Worm (Caenorhabditis elegans) whole organism, young adult: Measurements from ENCODE around the gene srlf-9.

ENCODE experiments used
- B0336.3 ChIP-seq: fragments of 200-800 bp; sonication (Bioruptor generic); IDR thresholded peaks from 2 replicates; pipeline ENCODE4 v1.3.6; 2022; ENCODE audit warnings: missing genetic modification characterization, missing compliant biosample characterization
- F49E8.2 ChIP-seq: sonication (generic microtip); optimal IDR thresholded peaks from 3 replicates; lab custom pipeline; 2017; ENCODE audit warnings: missing genetic modification characterization, mild to moderate bottlenecking, missing compliant biosample characterization, antibody characterized with exemption, moderate library complexity; ENCODE audit not compliant: insufficient read depth
- F57A8.1 ChIP-seq: fragments of 200-800 bp; sonication (Bioruptor generic); optimal IDR thresholded peaks from 2 replicates; lab custom pipeline; 2018; ENCODE audit warnings: mild to moderate bottlenecking, missing genetic modification characterization, moderate library complexity, missing compliant biosample characterization
- F57C9.4 ChIP-seq: sonication (generic microtip); optimal IDR thresholded peaks from 2 replicates; lab custom pipeline; 2017; ENCODE audit warnings: mild to moderate bottlenecking, missing genetic modification characterization, missing compliant biosample characterization
- T07F8.4 ChIP-seq: sonication (generic microtip); optimal IDR thresholded peaks from 2 replicates; lab custom pipeline; 2016; ENCODE audit warnings: mild to moderate bottlenecking, missing genetic modification characterization, moderate library complexity, missing compliant biosample characterization
- akir-1 ChIP-seq: fragments of 200-800 bp; sonication (Bioruptor generic); optimal IDR thresholded peaks from 2 replicates; lab custom pipeline; 2018; ENCODE audit warnings: mild to moderate bottlenecking, missing genetic modification characterization, moderate library complexity, missing compliant biosample characterization
- attf-3 ChIP-seq: fragments of 200-800 bp; sonication (Bioruptor generic); conservative IDR thresholded peaks from 2 replicates; pipeline ENCODE4 v1.3.6; 2022; ENCODE audit warnings: missing genetic modification reagents, missing genetic modification characterization, missing compliant biosample characterization
- attf-5 ChIP-seq: fragments of 200-800 bp; sonication (Bioruptor generic); optimal IDR thresholded peaks from 2 replicates; lab custom pipeline; 2018; ENCODE audit warnings: mild to moderate bottlenecking, missing genetic modification characterization, missing compliant biosample characterization
- dpl-1 ChIP-seq: fragments of 150-350 bp; optimal IDR thresholded peaks from 2 replicates; lab custom pipeline; 2014; ENCODE audit warnings: missing biosample characterization, missing genetic modification reagents, missing genetic modification characterization
- egl-18 ChIP-seq: fragments of 200-800 bp; sonication (Bioruptor generic); IDR thresholded peaks from 2 replicates; pipeline ENCODE4 v1.3.6; 2022; ENCODE audit warnings: missing genetic modification reagents, missing genetic modification characterization, missing compliant biosample characterization
- ekl-4 ChIP-seq: fragments of 200-800 bp; sonication (Bioruptor generic); IDR thresholded peaks from 2 replicates; pipeline ENCODE4 v1.3.6; 2022; ENCODE audit warnings: missing genetic modification reagents, missing genetic modification characterization, missing compliant biosample characterization
- gei-17 ChIP-seq: fragments of 200-800 bp; sonication (Bioruptor generic); optimal IDR thresholded peaks from 2 replicates; lab custom pipeline; 2018; ENCODE audit warnings: mild to moderate bottlenecking, missing genetic modification characterization, missing compliant biosample characterization
- hlh-26 ChIP-seq: fragments of 200-800 bp; sonication (Bioruptor generic); conservative IDR thresholded peaks from 2 replicates; pipeline ENCODE4 v1.3.6; 2022; ENCODE audit warnings: missing genetic modification reagents, missing genetic modification characterization, missing compliant biosample characterization
- lin-35 ChIP-seq, 3 experiments: fragments of 150-350 bp in 2 of 3; sonication (generic microtip) in 1 of 3; optimal IDR thresholded peaks; 2 replicates each; lab custom pipeline; 2014 to 2018; ENCODE audit warnings: missing biosample characterization in 3 of 3, missing genetic modification characterization in 3 of 3, missing genetic modification reagents in 3 of 3
- lin-54 ChIP-seq: fragments of 200-800 bp; sonication (Bioruptor generic); optimal IDR thresholded peaks from 2 replicates; lab custom pipeline; 2018; ENCODE audit warnings: mild to moderate bottlenecking, missing genetic modification characterization, missing compliant biosample characterization
- lsy-27 ChIP-seq: sonication (generic microtip); optimal IDR thresholded peaks from 2 replicates; lab custom pipeline; 2017; ENCODE audit warnings: missing genetic modification characterization, mild to moderate bottlenecking, missing compliant biosample characterization, antibody characterized with exemption, missing genotype, borderline replicate concordance; ENCODE audit not compliant: insufficient read depth
- mes-4 ChIP-seq: sonication (generic microtip); optimal IDR thresholded peaks from 2 replicates; lab custom pipeline; 2016; ENCODE audit warnings: missing genotype, missing genetic modification characterization, missing compliant biosample characterization
- mxl-1 ChIP-seq: sonication (generic microtip); optimal IDR thresholded peaks from 2 replicates; lab custom pipeline; 2016; ENCODE audit warnings: missing genetic modification characterization, missing compliant biosample characterization
- nhr-80 ChIP-seq: sonication (generic microtip); optimal IDR thresholded peaks from 2 replicates; lab custom pipeline; 2016; ENCODE audit warnings: missing genetic modification characterization, missing compliant biosample characterization
- rec-8 ChIP-seq, 2 experiments: sonication (generic microtip); optimal IDR thresholded peaks; 2 replicates each; lab custom pipeline; 2016; ENCODE audit warnings: mild to moderate bottlenecking in 2 of 2, missing genetic modification characterization in 2 of 2, missing genetic modification reagents in 2 of 2, missing genotype in 2 of 2, missing biosample characterization in 1 of 2, missing compliant biosample characterization in 1 of 2, moderate library complexity in 1 of 2
- repo-1 ChIP-seq: sonication (generic microtip); optimal IDR thresholded peaks from 2 replicates; lab custom pipeline; 2017; ENCODE audit warnings: mild to moderate bottlenecking, missing genetic modification characterization, missing compliant biosample characterization
- sea-2 ChIP-seq: fragments of 200-800 bp; sonication (Bioruptor generic); IDR thresholded peaks from 2 replicates; pipeline ENCODE4 v1.3.6; 2022; ENCODE audit warnings: missing genetic modification characterization, missing compliant biosample characterization
- snpc-4 ChIP-seq, 5 experiments: fragments of 150-350 bp in 1 of 5; sonication (generic microtip) in 4 of 5; optimal IDR thresholded peaks; 2 replicates each; lab custom pipeline; 2014 to 2018; ENCODE audit warnings: missing genetic modification characterization in 5 of 5, missing biosample characterization in 3 of 5, antibody characterized with exemption in 2 of 5, mild to moderate bottlenecking in 2 of 5, missing compliant biosample characterization in 2 of 5, missing genotype in 2 of 5, moderate library complexity in 2 of 5, missing genetic modification reagents in 1 of 5
- sptf-2 ChIP-seq: fragments of 200-800 bp; sonication (Bioruptor generic); optimal IDR thresholded peaks from 2 replicates; lab custom pipeline; 2018; ENCODE audit warnings: mild to moderate bottlenecking, missing genetic modification characterization, missing compliant biosample characterization
- tbp1 ChIP-seq: fragments of 200-800 bp; sonication (Bioruptor generic); optimal IDR thresholded peaks from 2 replicates; lab custom pipeline; 2018; ENCODE audit warnings: mild to moderate bottlenecking, missing genetic modification characterization, missing compliant biosample characterization
- tlf-1 ChIP-seq: fragments of 200-800 bp; sonication (Bioruptor generic); optimal IDR thresholded peaks from 2 replicates; lab custom pipeline; 2018; ENCODE audit warnings: mild to moderate bottlenecking, missing genetic modification characterization, missing compliant biosample characterization
- ztf-18 ChIP-seq: sonication (generic microtip); optimal IDR thresholded peaks from 2 replicates; lab custom pipeline; 2016; ENCODE audit warnings: missing genotype, mild to moderate bottlenecking, missing genetic modification characterization, missing compliant biosample characterization
- ztf-6 ChIP-seq: fragments of 200-800 bp; sonication (Bioruptor generic); IDR thresholded peaks from 2 replicates; pipeline ENCODE4 v1.3.6; 2022; ENCODE audit warnings: missing genetic modification reagents, missing genetic modification characterization, missing compliant biosample characterization

The srlf-9 gene

ce11 chrIII:13359847-13360246 lies 41.7 kb downstream of the srlf-9 start (continued):
- TF ChIP-seq ztf-18 (tag; lab: Kevin White, UChicago) (no peak), T07F8.4 (no peak), lin-35 (GFP tag; optimal IDR thresholded peaks at IDR 0.05; lab: Kevin White, UChicago) (no peak), egl-18 (no peak), rec-8 (tag; optimal IDR thresholded peaks at IDR 0.05; lab: Kevin White, UChicago) (no peak), mxl-1 (no peak), repo-1 (tag; lab: Kevin White, UChicago) (no peak), dpl-1 (GFP tag; lab: Kevin White, UChicago) (no peak), lsy-27 (tag; lab: Kevin White, UChicago) (no peak), ekl-4 (no peak), F57C9.4 (tag; lab: Kevin White, UChicago) (no peak), hlh-26 (no peak)
- TF ChIP-seq, all 124 proteins: peak for 5

ce11 chrIII:13359256-13359655 lies 42.3 kb downstream of the srlf-9 start, which contains the start of gene F53A2.9:
Gene F53A2.9, minus strand, starts transcription at chrIII:13359356.
- TF ChIP-seq F49E8.2 (tag; lab: Kevin White, UChicago) (no peak), repo-1 (tag; lab: Kevin White, UChicago) (no peak), mes-4 (tag; lab: Kevin White, UChicago) (no peak), snpc-4 (GFP tag; optimal IDR thresholded peaks at IDR 0.05; lab: Kevin White, UChicago) (no peak), snpc-4 (tag; optimal IDR thresholded peaks at IDR 0.05; lab: Kevin White, UChicago) (no peak), gei-17 (GFP tag; lab: Kevin White, UChicago) (no peak), dpl-1 (GFP tag; lab: Kevin White, UChicago) (no peak), lin-54 (GFP tag; lab: Kevin White, UChicago) (no peak), sptf-2 (GFP tag; lab: Kevin White, UChicago) (no peak), nhr-80 (no peak), sea-2 (GFP tag; lab: Robert Waterston, UW) (no peak)

- no peak for TF ChIP-seq tlf-1 (GFP tag; lab: Kevin White, UChicago)
- no peak for TF ChIP-seq F57A8.1 (GFP tag; lab: Kevin White, UChicago)
- no peak for TF ChIP-seq lin-54 (GFP tag; lab: Kevin White, UChicago)
- no peak for TF ChIP-seq attf-3 (GFP tag; lab: Robert Waterston, UW)
- no peak for TF ChIP-seq attf-5 (GFP tag; lab: Kevin White, UChicago)
- no peak for TF ChIP-seq tbp1
- TF ChIP-seq ztf-6 (GFP tag; lab: Robert Waterston, UW): no peak
- no peak for TF ChIP-seq akir-1 (GFP tag; lab: Kevin White, UChicago)
- TF ChIP-seq B0336.3: no peak
These were observed 50.6 kb downstream of the srlf-9 start for ce11 chrIII:13350964-13351363.
